Worm (Caenorhabditis elegans) whole organism, young adult: ENCODE results near the gene srbc-62.
"Not testable (repeated sequence)": the region's sequence is repeated elsewhere in the genome, so short reads cannot be mapped to it uniquely, and the experiment has no call there.

Experiments used
- D2030.7 ChIP-seq: fragments of 200-800 bp; sonication (Bioruptor generic); IDR thresholded peaks from 2 replicates; pipeline ENCODE4 v1.3.6; 2022; ENCODE audit warnings: missing genetic modification reagents, missing genetic modification characterization, missing compliant biosample characterization
- ama-1 ChIP-seq, 3 experiments: fragments of 150-350 bp in 1 of 3; sonication (generic microtip) in 2 of 3; optimal IDR thresholded peaks; 2 replicates each; lab custom pipeline; 2014 to 2018; ENCODE audit warnings: missing biosample characterization in 2 of 3, missing genetic modification characterization in 2 of 3, missing genetic modification reagents in 2 of 3
- atf-7 ChIP-seq: sonication (generic microtip); optimal IDR thresholded peaks from 2 replicates; lab custom pipeline; 2017; ENCODE audit warnings: mild to moderate bottlenecking, missing genetic modification characterization, missing compliant biosample characterization
- lin-26 ChIP-seq: fragments of 200-800 bp; sonication (Bioruptor generic); IDR thresholded peaks from 2 replicates; pipeline ENCODE4 v1.3.6; 2022; ENCODE audit warnings: missing genetic modification reagents, missing genetic modification characterization, missing compliant biosample characterization
- mel-28 ChIP-seq: sonication (generic microtip); optimal IDR thresholded peaks from 2 replicates; lab custom pipeline; 2016; ENCODE audit warnings: borderline replicate concordance, mild to moderate bottlenecking, missing genetic modification characterization, missing compliant biosample characterization
- pha-4 ChIP-seq: fragments of 150-350 bp; sonication (generic microtip); optimal IDR thresholded peaks from 2 replicates; lab custom pipeline; 2014; ENCODE audit warnings: missing biosample characterization, missing genetic modification reagents, missing genetic modification characterization
- rec-8 ChIP-seq, 2 experiments: sonication (generic microtip); optimal IDR thresholded peaks; 2 replicates each; lab custom pipeline; 2016; ENCODE audit warnings: mild to moderate bottlenecking in 2 of 2, missing genetic modification characterization in 2 of 2, missing genetic modification reagents in 2 of 2, missing genotype in 2 of 2, missing biosample characterization in 1 of 2, missing compliant biosample characterization in 1 of 2, moderate library complexity in 1 of 2
- sea-2 ChIP-seq: fragments of 200-800 bp; sonication (Bioruptor generic); IDR thresholded peaks from 2 replicates; pipeline ENCODE4 v1.3.6; 2022; ENCODE audit warnings: missing genetic modification characterization, missing compliant biosample characterization
- snpc-4 ChIP-seq, 5 experiments: fragments of 150-350 bp in 1 of 5; sonication (generic microtip) in 4 of 5; optimal IDR thresholded peaks; 2 replicates each; lab custom pipeline; 2014 to 2018; ENCODE audit warnings: missing genetic modification characterization in 5 of 5, missing biosample characterization in 3 of 5, antibody characterized with exemption in 2 of 5, mild to moderate bottlenecking in 2 of 5, missing compliant biosample characterization in 2 of 5, missing genotype in 2 of 5, moderate library complexity in 2 of 5, missing genetic modification reagents in 1 of 5
- tbp1 ChIP-seq: fragments of 200-800 bp; sonication (Bioruptor generic); optimal IDR thresholded peaks from 2 replicates; lab custom pipeline; 2018; ENCODE audit warnings: mild to moderate bottlenecking, missing genetic modification characterization, missing compliant biosample characterization
- ztf-6 ChIP-seq: fragments of 200-800 bp; sonication (Bioruptor generic); IDR thresholded peaks from 2 replicates; pipeline ENCODE4 v1.3.6; 2022; ENCODE audit warnings: missing genetic modification reagents, missing genetic modification characterization, missing compliant biosample characterization

ce11 chrV:17264855-17265254, 47.1 kb downstream of the srbc-62 start, which contains the start of gene K10G4.3:
- not testable (repeated sequence) for TF ChIP-seq lin-26 (GFP tag; lab: Robert Waterston, UW); pha-4 (tag; lab: Kevin White, UChicago); rec-8 (tag; optimal IDR thresholded peaks at IDR 0.05; lab: Kevin White, UChicago); atf-7 (tag; lab: Kevin White, UChicago); mel-28 (tag; lab: Kevin White, UChicago); ztf-6 (GFP tag; lab: Robert Waterston, UW); ama-1 (optimal IDR thresholded peaks at IDR 0.05; lab: Kevin White, UChicago); ama-1 (GFP tag; optimal IDR thresholded peaks at IDR 0.05; lab: Kevin White, UChicago); D2030.7 (GFP tag; lab: Robert Waterston, UW); sea-2 (GFP tag; lab: Robert Waterston, UW); snpc-4 (GFP tag; optimal IDR thresholded peaks at IDR 0.05; lab: Kevin White, UChicago); snpc-4 (tag; optimal IDR thresholded peaks at IDR 0.05; lab: Kevin White, UChicago); tbp1
